Worm (Caenorhabditis elegans) whole organism, mixed stage, embryonic: ENCODE results near the gene wrt-1.
A peak's percentile ranks its signal among the peaks of the same experiment; 100 is the strongest.

Experiments
- M03D4.4 ChIP-seq: sonication (generic microtip); optimal IDR thresholded peaks from 2 replicates; lab custom pipeline; 2017; ENCODE audit warnings: mild to moderate bottlenecking, missing genetic modification characterization, missing compliant biosample characterization
- bed-3 ChIP-seq: fragments of 200-800 bp; sonication (Bioruptor generic); optimal IDR thresholded peaks from 3 replicates; lab custom pipeline; 2018; ENCODE audit warnings: mild to moderate bottlenecking, missing genetic modification characterization, moderate library complexity, missing compliant biosample characterization
- blmp-1 ChIP-seq: fragments of 150-350 bp; optimal IDR thresholded peaks from 2 replicates; lab custom pipeline; 2014; ENCODE audit warnings: missing biosample characterization, missing genetic modification characterization
- ceh-39 ChIP-seq: fragments of 150-350 bp; optimal IDR thresholded peaks from 2 replicates; lab custom pipeline; 2014; ENCODE audit warnings: missing biosample characterization, missing genetic modification characterization
- ceh-43 ChIP-seq: fragments of 200-800 bp; sonication (Bioruptor generic); optimal IDR thresholded peaks from 2 replicates; lab custom pipeline; 2018; ENCODE audit warnings: mild to moderate bottlenecking, missing genetic modification characterization, moderate library complexity, missing compliant biosample characterization
- ceh-83 ChIP-seq: fragments of 200-800 bp; sonication (Bioruptor generic); optimal IDR thresholded peaks from 2 replicates; lab custom pipeline; 2018; ENCODE audit warnings: mild to moderate bottlenecking, missing genetic modification characterization, missing compliant biosample characterization
- ces-1 ChIP-seq: fragments of 150-350 bp; optimal IDR thresholded peaks from 2 replicates; lab custom pipeline; 2014; ENCODE audit warnings: missing biosample characterization, missing genetic modification reagents, missing genetic modification characterization
- cnd-1 ChIP-seq: fragments of 200-800 bp; sonication (Bioruptor generic); optimal IDR thresholded peaks from 2 replicates; lab custom pipeline; 2018; ENCODE audit warnings: mild to moderate bottlenecking, missing genetic modification characterization, missing compliant biosample characterization
- drap-1 ChIP-seq: fragments of 200-800 bp; sonication (Bioruptor generic); optimal IDR thresholded peaks from 3 replicates; lab custom pipeline; 2018; ENCODE audit warnings: mild to moderate bottlenecking, missing genetic modification characterization, missing compliant biosample characterization
- elt-1 ChIP-seq: sonication (generic microtip); optimal IDR thresholded peaks from 2 replicates; lab custom pipeline; 2017; ENCODE audit warnings: missing genetic modification characterization, mild to moderate bottlenecking, missing compliant biosample characterization, antibody characterized with exemption, moderate library complexity, borderline replicate concordance; ENCODE audit not compliant: insufficient read depth
- elt-3 ChIP-seq: fragments of 150-350 bp; optimal IDR thresholded peaks from 2 replicates; lab custom pipeline; 2014; ENCODE audit warnings: missing biosample characterization, missing genetic modification characterization
- ham-2 ChIP-seq: fragments of 200-800 bp; sonication (Bioruptor generic); optimal IDR thresholded peaks from 2 replicates; lab custom pipeline; 2018; ENCODE audit warnings: mild to moderate bottlenecking, missing genetic modification characterization, missing compliant biosample characterization
- hlh-1 ChIP-seq: fragments of 150-350 bp; optimal IDR thresholded peaks from 2 replicates; lab custom pipeline; 2014; ENCODE audit warnings: missing biosample characterization, missing genetic modification reagents, missing genetic modification characterization
- lin-13 ChIP-seq: fragments of 150-350 bp; optimal IDR thresholded peaks from 2 replicates; lab custom pipeline; 2014; ENCODE audit warnings: missing biosample characterization, missing genetic modification characterization
- lin-32 ChIP-seq: fragments of 200-800 bp; sonication (Bioruptor generic); optimal IDR thresholded peaks from 2 replicates; lab custom pipeline; 2018; ENCODE audit warnings: mild to moderate bottlenecking, missing genetic modification characterization, missing compliant biosample characterization
- lsy-2 ChIP-seq: fragments of 150-350 bp; optimal IDR thresholded peaks from 2 replicates; lab custom pipeline; 2014; ENCODE audit warnings: missing biosample characterization, missing genetic modification characterization
- mab-5 ChIP-seq: fragments of 150-350 bp; optimal IDR thresholded peaks from 2 replicates; lab custom pipeline; 2014; ENCODE audit warnings: missing biosample characterization, missing genetic modification characterization
- mep-1 ChIP-seq: fragments of 150-350 bp; optimal IDR thresholded peaks from 2 replicates; lab custom pipeline; 2017; ENCODE audit warnings: missing biosample characterization, missing genetic modification reagents, missing genetic modification characterization, inconsistent platforms
- mls-2 ChIP-seq: sonication (generic microtip); optimal IDR thresholded peaks from 2 replicates; lab custom pipeline; 2016; ENCODE audit warnings: mild to moderate bottlenecking, missing genetic modification characterization, moderate library complexity, missing compliant biosample characterization
- nhr-12 ChIP-seq: fragments of 150-350 bp; optimal IDR thresholded peaks from 2 replicates; lab custom pipeline; 2014; ENCODE audit warnings: missing biosample characterization, missing genetic modification characterization
- nhr-2 ChIP-seq: fragments of 150-350 bp; optimal IDR thresholded peaks from 2 replicates; lab custom pipeline; 2014; ENCODE audit warnings: missing biosample characterization, missing genetic modification characterization
- nhr-237 ChIP-seq: fragments of 150-350 bp; optimal IDR thresholded peaks from 2 replicates; lab custom pipeline; 2014; ENCODE audit warnings: missing biosample characterization, missing genetic modification characterization
- nhr-76 ChIP-seq: sonication (generic microtip); optimal IDR thresholded peaks from 2 replicates; lab custom pipeline; 2017; ENCODE audit warnings: missing biosample characterization, missing genetic modification characterization
- pha-4 ChIP-seq: fragments of 150-350 bp; optimal IDR thresholded peaks from 2 replicates; lab custom pipeline; 2018; ENCODE audit warnings: missing biosample characterization, missing genetic modification reagents, missing genetic modification characterization
- sem-2 ChIP-seq: fragments of 200-800 bp; sonication (Bioruptor generic); optimal IDR thresholded peaks from 2 replicates; lab custom pipeline; 2018; ENCODE audit warnings: mild to moderate bottlenecking, missing genetic modification characterization, missing compliant biosample characterization
- snpc-4 ChIP-seq: fragments of 150-350 bp; optimal IDR thresholded peaks from 2 replicates; lab custom pipeline; 2014; ENCODE audit warnings: missing biosample characterization, missing genetic modification characterization
- sptf-1 ChIP-seq: sonication (generic microtip); optimal IDR thresholded peaks from 2 replicates; lab custom pipeline; 2017; ENCODE audit warnings: mild to moderate bottlenecking, missing genetic modification characterization, moderate library complexity, missing compliant biosample characterization
- unc-120 ChIP-seq: sonication (generic microtip); optimal IDR thresholded peaks from 2 replicates; lab custom pipeline; 2017; ENCODE audit warnings: missing genetic modification characterization, missing compliant biosample characterization; ENCODE audit not compliant: poor library complexity, severe bottlenecking
- unc-39 ChIP-seq: fragments of 150-350 bp; optimal IDR thresholded peaks from 2 replicates; lab custom pipeline; 2014; ENCODE audit warnings: missing biosample characterization, missing genetic modification characterization
- unc-62 ChIP-seq: fragments of 150-350 bp; optimal IDR thresholded peaks from 2 replicates; lab custom pipeline; 2014; ENCODE audit warnings: missing biosample characterization, missing genetic modification reagents, missing genetic modification characterization
- zip-8 ChIP-seq: fragments of 150-350 bp; optimal IDR thresholded peaks from 2 replicates; lab custom pipeline; 2014; ENCODE audit warnings: missing biosample characterization, missing genetic modification characterization
- ztf-11 ChIP-seq: fragments of 150-350 bp; optimal IDR thresholded peaks from 2 replicates; lab custom pipeline; 2014; ENCODE audit warnings: missing biosample characterization, missing genetic modification characterization

wrt-1 gene

DNA sequence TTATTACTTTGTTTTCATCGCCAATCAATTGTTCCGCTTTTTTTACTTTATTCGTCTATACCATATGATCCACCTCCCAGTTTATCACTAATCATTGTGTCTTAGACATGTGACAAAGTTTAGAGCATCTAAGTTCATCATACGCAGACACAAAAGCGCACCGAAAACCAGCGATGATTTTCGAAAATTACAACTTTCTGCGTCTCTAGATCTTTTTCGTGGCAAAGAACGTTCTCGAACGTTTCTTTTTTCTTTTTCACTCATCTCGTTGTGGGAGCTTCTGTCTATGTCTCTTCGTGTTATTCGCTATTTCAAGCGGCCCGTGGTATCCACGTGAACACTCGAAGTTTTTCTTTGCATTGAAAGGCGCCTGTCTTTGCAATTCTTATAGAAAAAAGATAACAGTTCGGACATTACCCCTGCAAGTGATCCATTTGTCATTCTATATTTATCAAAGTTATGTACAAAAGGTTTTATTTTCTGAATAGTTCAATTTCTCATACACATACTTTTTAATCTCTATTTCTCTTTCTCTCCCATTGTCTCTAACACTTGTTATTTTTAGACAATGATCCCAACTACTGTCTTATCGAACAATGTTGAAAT, 1.6 kb upstream of the wrt-1 start, which contains the start of gene ZK1290.5:
TSS of gene ZK1290.5 (plus strand) at position 566 of the 606 bp plus-strand sequence.
- TF ChIP-seq ham-2 (GFP tag; lab: Kevin White, UChicago) (no peak), blmp-1 (tag; lab: Kevin White, UChicago) (no peak), elt-3 (tag; lab: Kevin White, UChicago) (no peak), unc-120 (peak; percentile 70), mep-1 (tag; lab: Kevin White, UChicago) (no peak), bed-3 (GFP tag; lab: Kevin White, UChicago) (no peak), unc-62 (peak; percentile 76), mls-2 (tag; lab: Kevin White, UChicago) (no peak), nhr-12 (tag; lab: Kevin White, UChicago) (no peak), ceh-83 (no peak), ceh-39 (tag; lab: Kevin White, UChicago) (no peak), ztf-11 (no peak), hlh-1 (tag; lab: Kevin White, UChicago) (peak; percentile 62), mab-5 (no peak), ces-1 (GFP tag; lab: Kevin White, UChicago) (no peak), nhr-237 (peak; percentile 46)

DNA sequence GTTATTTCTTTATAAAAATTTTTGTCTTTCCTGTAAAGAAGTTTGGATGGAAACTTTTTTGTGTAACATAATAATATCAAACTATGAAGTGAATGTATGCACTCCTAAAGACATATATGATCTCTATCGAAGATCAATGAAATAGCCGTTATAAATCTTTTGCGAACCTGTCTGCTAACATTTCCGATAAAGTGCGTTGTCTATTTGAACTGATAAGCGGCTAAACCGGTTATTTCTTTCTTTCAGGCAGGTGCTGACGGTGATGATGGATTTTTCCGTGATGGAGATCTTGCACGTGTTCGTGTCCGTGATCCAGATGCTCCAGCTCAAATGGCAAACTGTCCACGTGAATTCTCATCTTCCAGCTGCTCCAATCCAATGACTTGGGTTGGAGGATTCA, 682 bp downstream of the wrt-1 start:
- TF ChIP-seq ztf-11 (no peak), nhr-2 (no peak), ceh-83 (no peak), ham-2 (GFP tag; lab: Kevin White, UChicago) (no peak), ces-1 (GFP tag; lab: Kevin White, UChicago) (no peak), hlh-1 (tag; lab: Kevin White, UChicago) (no peak), M03D4.4 (no peak), lsy-2 (no peak), mep-1 (tag; lab: Kevin White, UChicago) (no peak), blmp-1 (tag; lab: Kevin White, UChicago) (no peak), bed-3 (GFP tag; lab: Kevin White, UChicago) (no peak), ceh-39 (tag; lab: Kevin White, UChicago) (no peak), cnd-1 (no peak), sptf-1 (no peak), lin-32 (GFP tag; lab: Kevin White, UChicago) (no peak), ceh-43 (GFP tag; lab: Kevin White, UChicago) (no peak), drap-1 (no peak)

ce11 chrII:7534369-7534768, 3.6 kb downstream of the wrt-1 start, which contains the start of gene wrt-10:
TSS of gene wrt-10 (minus strand) at chrII:7534563.
- TF ChIP-seq cnd-1 = no peak
- peak; percentile 82 for TF ChIP-seq elt-1 (tag; lab: Kevin White, UChicago)

ce11 chrII:7534934-7535333, 4.1 kb downstream of the wrt-1 start, which contains the start of gene ZK1290.13:
TSS of gene ZK1290.13 (plus strand) at chrII:7535006.
- TF ChIP-seq snpc-4 (tag; lab: Kevin White, UChicago) = no peak
- TF ChIP-seq unc-39 (tag; lab: Kevin White, UChicago) = no peak
- TF ChIP-seq mep-1 (tag; lab: Kevin White, UChicago) = no peak
- TF ChIP-seq nhr-2 = no peak
- TF ChIP-seq lin-13 = no peak
- no peak for TF ChIP-seq nhr-12 (tag; lab: Kevin White, UChicago)
- no peak for TF ChIP-seq sem-2 (GFP tag; lab: Kevin White, UChicago)
- TF ChIP-seq, all 35 proteins: peak for 0

DNA sequence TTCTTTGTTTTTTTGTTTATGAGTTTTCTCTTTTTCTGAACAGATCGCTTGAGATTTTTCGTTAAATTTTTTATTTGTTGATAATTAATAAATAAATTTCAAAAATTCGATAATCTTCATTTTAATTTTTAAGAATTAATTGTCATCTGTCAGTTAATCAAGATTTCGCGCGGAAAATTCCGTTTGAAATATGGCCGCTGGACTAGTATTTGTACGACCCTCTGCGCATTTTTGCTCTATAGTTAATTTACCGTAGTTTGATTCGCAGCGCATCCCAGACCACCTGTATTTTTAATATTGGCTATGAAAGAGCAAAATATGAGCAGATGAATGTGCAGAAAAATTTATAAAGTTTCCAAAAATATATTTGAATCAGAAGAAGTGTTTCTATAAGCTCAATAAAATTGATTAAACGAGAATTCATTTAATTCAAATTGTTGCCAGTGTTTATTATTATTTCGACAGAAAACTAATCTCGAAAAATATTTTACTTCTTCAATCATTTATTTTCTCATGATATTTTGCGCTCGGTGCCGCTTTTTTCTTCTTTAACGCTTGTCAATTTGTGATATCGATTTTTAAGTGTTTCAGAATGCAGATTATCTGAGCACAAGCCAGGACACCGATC, 6.9 kb downstream of the wrt-1 start, which contains the start of gene nfi-1:
TSS of gene nfi-1 (plus strand) at position 578 of the 628 bp plus-strand sequence.
- TF ChIP-seq blmp-1 (tag; lab: Kevin White, UChicago) = no peak
- TF ChIP-seq unc-39 (tag; lab: Kevin White, UChicago) = no peak
- TF ChIP-seq unc-120 = no peak
- TF ChIP-seq lin-32 (GFP tag; lab: Kevin White, UChicago) = no peak
- TF ChIP-seq ceh-39 (tag; lab: Kevin White, UChicago) = peak; percentile 8
- no peak for TF ChIP-seq bed-3 (GFP tag; lab: Kevin White, UChicago)
- no peak for TF ChIP-seq drap-1
- TF ChIP-seq zip-8 (tag; lab: Kevin White, UChicago) = no peak
- no peak for TF ChIP-seq sptf-1
- no peak for TF ChIP-seq nhr-237
- no peak for TF ChIP-seq nhr-76
- peak; percentile 67 for TF ChIP-seq mep-1 (tag; lab: Kevin White, UChicago)
- no peak for TF ChIP-seq pha-4
- peak; percentile 10 for TF ChIP-seq hlh-1 (tag; lab: Kevin White, UChicago)
- TF ChIP-seq lsy-2 = peak; percentile 82
- no peak for TF ChIP-seq elt-1 (tag; lab: Kevin White, UChicago)
- no peak for TF ChIP-seq cnd-1
